Fruit fly (Drosophila melanogaster): ENCODE results near the gene CG14907.

DNA sequence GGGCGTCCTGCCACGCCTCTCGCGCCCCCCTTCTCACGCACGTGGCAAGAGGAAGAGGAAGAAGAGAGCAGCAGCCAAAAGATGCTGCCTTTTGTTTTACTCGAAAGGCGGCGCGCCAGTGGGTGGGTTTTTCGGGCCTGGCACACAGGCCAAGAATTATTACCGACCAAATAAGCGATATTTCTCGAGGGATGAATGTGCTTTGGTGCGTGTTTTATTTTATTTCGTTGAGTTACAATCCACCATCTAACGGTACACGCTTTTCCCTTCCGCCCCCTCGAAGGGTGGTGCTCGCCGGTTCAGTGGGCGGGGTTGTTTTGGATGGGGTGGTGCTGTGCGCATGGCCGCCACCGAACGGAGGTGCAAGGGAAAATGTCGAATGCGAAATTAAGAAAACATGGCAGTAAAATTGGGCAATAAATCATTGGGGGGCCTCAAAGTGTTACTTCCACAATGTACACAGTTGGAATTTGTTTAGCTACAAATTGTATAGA, 20.1 kb upstream of the CG14907 start:
- TF ChIP-seq Myc (optimal IDR thresholded peaks at IDR 0.05) = no peak
- TF ChIP-seq ttk (optimal IDR thresholded peaks at IDR 0.05) = no peak

Data from Kc167 (cell line).